Worm (Caenorhabditis elegans): ENCODE data around the gene F08F3.1.

F08F3.1 gene

DNA sequence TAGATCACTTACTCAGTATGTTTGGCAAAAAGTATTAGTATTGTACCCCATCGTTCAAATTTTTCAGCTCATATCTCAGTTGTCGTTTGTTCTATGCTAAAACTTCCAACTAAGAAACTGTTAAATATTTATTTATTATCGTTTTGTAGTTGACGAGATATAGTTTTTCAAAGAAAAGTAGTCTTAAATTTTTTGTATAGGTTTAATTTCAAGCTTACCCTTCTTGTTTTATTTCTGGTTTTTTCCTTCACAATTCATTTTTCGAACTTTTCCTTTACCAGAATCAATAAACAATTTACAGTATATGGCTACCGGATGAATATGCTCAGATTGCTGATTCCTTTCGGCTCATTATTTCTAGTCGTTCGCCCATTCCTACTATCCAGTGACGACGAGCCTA lies at the start of gene F08F3.1:
TSS of gene F08F3.1 (plus strand) at position 301 of the 400 bp plus-strand sequence.
- TF ChIP-seq scrt-1 (GFP tag; IDR thresholded peaks at IDR 0.05), result no peak
- TF ChIP-seq B0310.2 (tag; optimal IDR thresholded peaks at IDR 0.05), result no peak
- TF ChIP-seq tbx-37 (GFP tag; conservative IDR thresholded peaks at IDR 0.05), result no peak

DNA sequence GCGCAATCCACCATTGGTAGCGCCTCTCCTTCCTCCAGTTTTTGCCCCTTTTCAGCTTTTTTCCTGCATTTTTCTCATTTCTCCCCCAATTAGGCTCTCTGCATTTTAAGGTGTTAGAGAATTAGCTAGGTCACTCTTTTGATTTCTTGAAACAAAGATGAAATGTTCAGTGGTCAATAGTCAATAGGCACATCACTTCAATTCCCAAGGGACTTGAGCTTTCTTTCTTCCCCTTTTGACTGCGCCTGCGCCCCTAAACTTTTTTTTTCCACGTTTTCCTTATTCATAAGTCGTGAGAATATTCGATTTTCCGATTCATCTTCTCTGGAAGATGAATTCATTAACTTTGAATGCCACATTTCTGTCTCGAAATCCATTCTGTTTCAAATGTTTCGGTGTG lies 42.0 kb upstream of the F08F3.1 start:
- TF ChIP-seq tbx-11 (GFP tag; IDR thresholded peaks at IDR 0.05) (no peak), ets-7 (tag; optimal IDR thresholded peaks at IDR 0.05) (no peak), flt-1 (GFP tag; IDR thresholded peaks at IDR 0.05) (no peak), hmg-4 (GFP tag; optimal IDR thresholded peaks at IDR 0.05) (no peak), tbx-37 (GFP tag; conservative IDR thresholded peaks at IDR 0.05) (no peak), ceh-13 (GFP tag; optimal IDR thresholded peaks at IDR 0.05) (no peak), aly-1 (tag; optimal IDR thresholded peaks at IDR 0.05) (no peak), B0310.2 (tag; optimal IDR thresholded peaks at IDR 0.05) (no peak), ceh-36 (tag; optimal IDR thresholded peaks at IDR 0.05) (no peak), hnd-1 (tag; optimal IDR thresholded peaks at IDR 0.05) (no peak), F13C5.2 (tag; optimal IDR thresholded peaks at IDR 0.05) (no peak)

DNA sequence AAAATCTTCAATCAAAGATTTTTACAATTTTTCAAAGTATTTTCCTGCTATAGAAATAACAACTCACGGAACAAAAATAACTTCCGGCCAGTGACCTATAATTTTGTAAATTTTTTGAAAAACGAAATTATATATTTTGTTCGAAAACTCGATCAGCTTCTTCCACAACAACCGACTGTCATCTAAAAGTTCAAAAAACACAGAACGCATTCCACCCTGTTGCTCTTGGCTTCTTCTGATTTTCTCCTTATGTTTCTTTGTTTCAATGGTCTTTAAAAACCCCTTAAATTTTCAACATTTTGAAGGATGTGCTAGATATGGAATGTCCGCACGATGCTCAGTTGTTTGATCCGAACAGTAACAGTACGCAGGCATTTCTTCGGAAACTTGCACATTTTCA lies 40.9 kb upstream of the F08F3.1 start, which contains the start of gene dmsr-7:
TSS of gene dmsr-7 (plus strand) at position 301 of the 400 bp plus-strand sequence.
- TF ChIP-seq scrt-1 (GFP tag; IDR thresholded peaks at IDR 0.05), result no peak
- TF ChIP-seq ceh-13 (GFP tag; optimal IDR thresholded peaks at IDR 0.05), result no peak
- TF ChIP-seq pes-1 (GFP tag; IDR thresholded peaks at IDR 0.05), result no peak
- no peak for TF ChIP-seq hmg-4 (GFP tag; optimal IDR thresholded peaks at IDR 0.05)
- no peak for TF ChIP-seq ama-1 (optimal IDR thresholded peaks at IDR 0.05)
- no peak for TF ChIP-seq aly-1 (tag; optimal IDR thresholded peaks at IDR 0.05)
- TF ChIP-seq B0310.2 (tag; optimal IDR thresholded peaks at IDR 0.05), result no peak
- no peak for TF ChIP-seq sea-1 (GFP tag; conservative IDR thresholded peaks at IDR 0.05)
- no peak for TF ChIP-seq hmbx-1 (tag; optimal IDR thresholded peaks at IDR 0.05)
- TF ChIP-seq tbx-37 (GFP tag; conservative IDR thresholded peaks at IDR 0.05), result no peak
- TF ChIP-seq hnd-1 (tag; optimal IDR thresholded peaks at IDR 0.05), result no peak
- no peak for TF ChIP-seq tra-4 (tag; optimal IDR thresholded peaks at IDR 0.05)
- no peak for TF ChIP-seq flt-1 (GFP tag; IDR thresholded peaks at IDR 0.05)
- TF ChIP-seq ets-7 (tag; optimal IDR thresholded peaks at IDR 0.05), result no peak
- TF ChIP-seq tbx-11 (GFP tag; IDR thresholded peaks at IDR 0.05), result no peak
- TF ChIP-seq ceh-36 (tag; optimal IDR thresholded peaks at IDR 0.05), result no peak
- no peak for TF ChIP-seq F13C5.2 (tag; optimal IDR thresholded peaks at IDR 0.05)

DNA sequence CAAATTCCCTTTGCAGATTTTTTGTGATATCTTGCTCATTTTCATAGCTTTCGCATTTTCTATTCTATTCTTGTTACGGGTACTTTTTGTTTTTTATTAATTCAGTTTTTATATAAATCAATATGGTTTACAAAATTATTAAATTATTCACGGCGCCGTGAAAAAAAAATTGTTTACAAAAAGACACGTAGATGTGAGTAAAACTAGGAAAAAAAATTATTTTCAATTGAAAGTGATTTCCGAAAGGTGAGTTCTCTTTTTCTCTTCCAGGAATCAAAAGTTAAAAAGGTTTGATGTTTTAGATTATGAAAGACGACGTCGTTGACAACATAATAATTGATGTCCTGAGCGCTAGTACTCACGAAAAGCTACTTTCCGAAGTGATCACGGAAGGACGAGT lies 37.7 kb upstream of the F08F3.1 start, which contains the start of gene C25A6.1:
TSS of gene C25A6.1 (plus strand) at position 301 of the 400 bp plus-strand sequence.
- TF ChIP-seq ceh-36 (tag; optimal IDR thresholded peaks at IDR 0.05) (no peak), F13C5.2 (tag; optimal IDR thresholded peaks at IDR 0.05) (no peak), tbx-37 (GFP tag; conservative IDR thresholded peaks at IDR 0.05) (no peak), flt-1 (GFP tag; IDR thresholded peaks at IDR 0.05) (no peak), tra-4 (tag; optimal IDR thresholded peaks at IDR 0.05) (no peak), hmg-4 (GFP tag; optimal IDR thresholded peaks at IDR 0.05) (no peak), pes-1 (GFP tag; IDR thresholded peaks at IDR 0.05) (no peak), sea-1 (GFP tag; conservative IDR thresholded peaks at IDR 0.05) (no peak), scrt-1 (GFP tag; IDR thresholded peaks at IDR 0.05) (no peak), B0310.2 (tag; optimal IDR thresholded peaks at IDR 0.05) (no peak), hnd-1 (tag; optimal IDR thresholded peaks at IDR 0.05) (no peak), aly-1 (tag; optimal IDR thresholded peaks at IDR 0.05) (no peak), ama-1 (optimal IDR thresholded peaks at IDR 0.05) (no peak), ceh-13 (GFP tag; optimal IDR thresholded peaks at IDR 0.05) (no peak), tbx-11 (GFP tag; IDR thresholded peaks at IDR 0.05) (no peak), ets-7 (tag; optimal IDR thresholded peaks at IDR 0.05) (no peak), hmbx-1 (tag; optimal IDR thresholded peaks at IDR 0.05) (no peak)

DNA sequence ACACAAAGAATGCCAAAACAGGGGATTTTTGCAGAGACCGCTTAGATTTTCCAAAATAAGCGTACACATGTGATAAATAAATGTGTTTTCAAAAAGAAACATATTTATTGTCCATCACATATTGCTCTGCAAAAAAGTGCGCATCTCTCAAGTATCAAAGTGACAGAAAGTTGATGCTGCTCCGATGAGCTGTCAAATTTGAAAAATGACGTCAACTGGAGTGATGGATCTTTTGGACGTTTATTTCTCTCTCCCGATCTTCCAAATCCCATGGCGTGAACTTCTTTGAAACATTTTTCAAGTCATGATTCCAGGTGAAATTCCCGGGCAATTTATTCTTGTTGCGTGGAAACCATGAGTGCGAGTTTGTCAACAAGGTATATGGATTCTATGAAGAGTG lies 37.0 kb upstream of the F08F3.1 start:
- TF ChIP-seq ceh-36 (tag; optimal IDR thresholded peaks at IDR 0.05), result no peak

DNA sequence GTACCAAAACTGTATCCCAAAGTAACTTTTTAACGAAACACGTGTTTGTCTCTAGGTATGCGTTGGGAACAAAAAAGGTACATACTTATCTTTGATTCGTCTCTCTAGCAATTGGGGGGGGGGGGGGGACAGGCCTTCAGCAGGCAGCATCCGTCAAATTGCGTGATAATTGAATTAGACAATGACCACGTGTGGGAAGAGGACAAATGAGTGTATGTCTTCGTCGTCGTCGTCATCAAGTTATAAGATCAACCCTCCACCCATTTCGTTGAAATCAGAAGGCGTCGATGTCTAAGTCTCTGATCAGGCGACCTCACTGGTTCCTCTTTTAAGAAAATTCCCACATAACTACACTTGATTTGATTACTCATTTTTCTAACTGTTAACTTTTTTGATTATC lies 35.3 kb upstream of the F08F3.1 start, which contains the start of gene F08F3.4:
TSS of gene F08F3.4 (plus strand) at position 277 of the 400 bp plus-strand sequence.
- no peak for TF ChIP-seq pes-1 (GFP tag; IDR thresholded peaks at IDR 0.05)
- TF ChIP-seq tra-4 (tag; optimal IDR thresholded peaks at IDR 0.05), result no peak
- TF ChIP-seq F13C5.2 (tag; optimal IDR thresholded peaks at IDR 0.05), result no peak
- no peak for TF ChIP-seq B0310.2 (tag; optimal IDR thresholded peaks at IDR 0.05)
- no peak for TF ChIP-seq ceh-36 (tag; optimal IDR thresholded peaks at IDR 0.05)
- no peak for TF ChIP-seq ceh-13 (GFP tag; optimal IDR thresholded peaks at IDR 0.05)

DNA sequence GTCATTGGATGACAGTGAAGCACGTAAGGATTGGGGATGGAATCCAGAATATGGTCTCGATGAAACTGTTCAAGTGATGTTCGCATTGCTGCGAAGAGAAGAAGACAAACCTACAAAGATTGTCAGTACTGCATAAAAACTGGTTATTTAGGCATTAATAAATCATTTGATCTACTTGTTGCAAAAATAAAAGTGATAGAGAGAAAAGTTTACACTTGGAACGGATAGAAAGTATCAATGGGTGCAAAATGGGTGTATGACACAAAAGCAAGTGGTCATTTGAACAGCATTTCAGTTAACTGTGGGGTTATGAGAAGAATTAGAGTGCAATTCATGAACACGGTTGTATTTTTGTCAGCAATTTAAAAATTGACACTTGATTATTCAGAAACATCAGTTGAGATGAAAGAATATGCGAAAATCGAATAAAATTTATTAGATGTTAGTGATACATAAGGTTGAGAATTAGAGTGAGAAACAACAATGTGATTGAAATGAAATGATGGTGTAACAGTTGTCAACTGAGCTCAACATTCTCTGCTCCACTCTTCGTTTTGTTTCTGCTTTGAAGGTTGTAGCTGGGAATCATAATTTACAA lies 33.0 kb upstream of the F08F3.1 start, which contains the start of gene F08F3.10:
TSS of gene F08F3.10 (plus strand) at position 548 of the 598 bp plus-strand sequence.
- TF ChIP-seq ceh-36 (tag; optimal IDR thresholded peaks at IDR 0.05) (no peak), tra-4 (tag; optimal IDR thresholded peaks at IDR 0.05) (no peak), hnd-1 (tag; optimal IDR thresholded peaks at IDR 0.05) (no peak), ama-1 (optimal IDR thresholded peaks at IDR 0.05) (no peak), scrt-1 (GFP tag; IDR thresholded peaks at IDR 0.05) (no peak), pes-1 (GFP tag; IDR thresholded peaks at IDR 0.05) (no peak), ceh-13 (GFP tag; optimal IDR thresholded peaks at IDR 0.05) (no peak), ets-7 (tag; optimal IDR thresholded peaks at IDR 0.05) (no peak), sea-1 (GFP tag; conservative IDR thresholded peaks at IDR 0.05) (no peak), aly-1 (tag; optimal IDR thresholded peaks at IDR 0.05) (no peak), tbx-11 (GFP tag; IDR thresholded peaks at IDR 0.05) (no peak), tbx-37 (GFP tag; conservative IDR thresholded peaks at IDR 0.05) (no peak), hmg-4 (GFP tag; optimal IDR thresholded peaks at IDR 0.05) (no peak), flt-1 (GFP tag; IDR thresholded peaks at IDR 0.05) (no peak), F13C5.2 (tag; optimal IDR thresholded peaks at IDR 0.05) (no peak)

DNA sequence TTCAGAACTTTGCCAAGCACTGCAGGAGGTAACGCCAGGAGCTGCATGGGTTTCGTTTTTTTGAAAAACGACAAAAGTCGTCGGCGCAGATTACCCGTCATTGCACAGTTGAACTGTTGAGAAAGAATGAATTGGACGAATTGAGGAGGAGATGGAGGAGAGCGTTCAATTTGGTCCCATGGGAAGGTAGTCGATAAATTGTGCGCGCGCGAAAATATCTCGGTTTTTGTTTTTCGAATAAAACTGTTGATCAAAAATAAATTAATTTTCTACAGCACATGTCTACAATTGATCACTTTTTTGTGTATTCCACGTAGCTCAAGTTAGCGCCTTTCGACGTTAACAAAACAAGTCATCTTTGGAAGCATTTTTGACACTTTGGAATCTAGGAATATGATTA lies 26.0 kb upstream of the F08F3.1 start, which contains the start of gene F08F3.6:
TSS of gene F08F3.6 (minus strand) at position 153 of the 400 bp plus-strand sequence.
- TF ChIP-seq B0310.2 (tag; optimal IDR thresholded peaks at IDR 0.05) (no peak), F13C5.2 (tag; optimal IDR thresholded peaks at IDR 0.05) (no peak), hmg-4 (GFP tag; optimal IDR thresholded peaks at IDR 0.05) (no peak), scrt-1 (GFP tag; IDR thresholded peaks at IDR 0.05) (no peak), hnd-1 (tag; optimal IDR thresholded peaks at IDR 0.05) (no peak), ets-7 (tag; optimal IDR thresholded peaks at IDR 0.05) (no peak), flt-1 (GFP tag; IDR thresholded peaks at IDR 0.05) (no peak), tra-4 (tag; optimal IDR thresholded peaks at IDR 0.05) (no peak), ama-1 (optimal IDR thresholded peaks at IDR 0.05) (no peak), ceh-36 (tag; optimal IDR thresholded peaks at IDR 0.05) (no peak), pes-1 (GFP tag; IDR thresholded peaks at IDR 0.05) (no peak), ceh-13 (GFP tag; optimal IDR thresholded peaks at IDR 0.05) (no peak), tbx-37 (GFP tag; conservative IDR thresholded peaks at IDR 0.05) (no peak), sea-1 (GFP tag; conservative IDR thresholded peaks at IDR 0.05) (no peak), tbx-11 (GFP tag; IDR thresholded peaks at IDR 0.05) (no peak), hmbx-1 (tag; optimal IDR thresholded peaks at IDR 0.05) (no peak), aly-1 (tag; optimal IDR thresholded peaks at IDR 0.05) (no peak)
